Fruit fly (Drosophila melanogaster) whole organism, embryonic: ENCODE results near the gene CG1440.

ENCODE experiments used
- CG3407 ChIP-seq: fragments of 200-800 bp; sonication (Bioruptor generic); optimal IDR thresholded peaks from 2 replicates; lab custom pipeline; 2018; ENCODE audit warnings: missing biosample characterization, mild to moderate bottlenecking, missing genetic modification characterization
- CG4707 ChIP-seq: fragments of 200-800 bp; sonication (Bioruptor generic); optimal IDR thresholded peaks from 2 replicates; lab custom pipeline; 2018; ENCODE audit warnings: missing biosample characterization, mild to moderate bottlenecking, missing genetic modification characterization, moderate library complexity
- D ChIP-seq, 2 experiments: fragments of 200-800 bp in 1 of 2; fragments of >200 bp in 1 of 2; sonication (Bioruptor generic) in 1 of 2; optimal IDR thresholded peaks; 2 replicates in 1 of 2; 3 replicates in 1 of 2; lab custom pipeline; 2017; ENCODE audit warnings: mild to moderate bottlenecking in 1 of 2, missing biosample characterization in 1 of 2, missing genetic modification characterization in 1 of 2, missing genetic modification reagents in 1 of 2
- bigmax ChIP-seq: fragments of 200-800 bp; sonication (Bioruptor generic); optimal IDR thresholded peaks from 2 replicates; lab custom pipeline; 2018; ENCODE audit warnings: missing biosample characterization, mild to moderate bottlenecking, missing genetic modification characterization
- klu ChIP-seq: fragments of 200-800 bp; sonication (Bioruptor generic); IDR thresholded peaks from 2 replicates; pipeline ENCODE4 v1.3.6; 2022; ENCODE audit warnings: missing biosample characterization, missing genetic modification characterization
- usp ChIP-seq: fragments of >200 bp; optimal IDR thresholded peaks from 2 replicates; lab custom pipeline; 2017; ENCODE audit warnings: missing biosample characterization, missing genetic modification characterization

- TF ChIP-seq bigmax (GFP tag; lab: Kevin White, UChicago) (no peak), usp (GFP tag; lab: Kevin White, UChicago) (no peak), CG3407 (GFP tag; lab: Kevin White, UChicago) (no peak), klu (GFP tag; lab: Robert Waterston, UW) (no peak), CG4707 (no peak), D (optimal IDR thresholded peaks at IDR 0.05; lab: Kevin White, UChicago) (no peak), D (GFP tag; optimal IDR thresholded peaks at IDR 0.05; lab: Kevin White, UChicago) (no peak)
Observed at dm6 chrX:8489048-8489447, 52.2 kb downstream of the CG1440 start, which contains the start of gene CG33181.
